Fruit fly (Drosophila melanogaster) whole organism, adult: Measurements from ENCODE around the gene rho-4.
"Not testable (repeated sequence)": the region's sequence is repeated elsewhere in the genome, so short reads cannot be mapped to it uniquely, and the experiment has no call there.

Source experiments
- CG11617 ChIP-seq: fragments of 200-800 bp; sonication (Bioruptor generic); optimal IDR thresholded peaks from 2 replicates; lab custom pipeline; 2017; ENCODE audit warnings: mild to moderate bottlenecking, missing biosample characterization, missing genetic modification reagents, missing genetic modification characterization
- CG12768 ChIP-seq: fragments of 200-800 bp; sonication (Bioruptor generic); optimal IDR thresholded peaks from 2 replicates; lab custom pipeline; 2017; ENCODE audit warnings: missing biosample characterization, missing genetic modification characterization, mild to moderate bottlenecking, moderate library complexity, missing genetic modification reagents
- CG14711 ChIP-seq: fragments of 200-800 bp; sonication (Bioruptor generic); optimal IDR thresholded peaks from 2 replicates; lab custom pipeline; 2018; ENCODE audit warnings: missing biosample characterization, mild to moderate bottlenecking, missing genetic modification characterization, moderate library complexity
- CG1620 ChIP-seq: fragments of 200-800 bp; sonication (Bioruptor generic); optimal IDR thresholded peaks from 2 replicates; lab custom pipeline; 2016; ENCODE audit warnings: missing biosample characterization, missing genetic modification characterization
- CG33017 ChIP-seq: fragments of 200-800 bp; sonication (Bioruptor generic); optimal IDR thresholded peaks from 2 replicates; lab custom pipeline; 2018; ENCODE audit warnings: missing biosample characterization, mild to moderate bottlenecking, missing genetic modification characterization, moderate library complexity
- CG5204 ChIP-seq: fragments of 200-800 bp; sonication (Bioruptor generic); optimal IDR thresholded peaks from 2 replicates; lab custom pipeline; 2016; ENCODE audit warnings: missing biosample characterization, missing genetic modification characterization
- CG7045 ChIP-seq: fragments of 200-800 bp; sonication (Bioruptor generic); optimal IDR thresholded peaks from 2 replicates; lab custom pipeline; 2017; ENCODE audit warnings: missing biosample characterization, mild to moderate bottlenecking, missing genetic modification characterization
- CG7101 ChIP-seq: fragments of 200-800 bp; sonication (Bioruptor generic); optimal IDR thresholded peaks from 2 replicates; lab custom pipeline; 2018; ENCODE audit warnings: missing biosample characterization, mild to moderate bottlenecking, missing genetic modification characterization, moderate library complexity
- Clk ChIP-seq: fragments of 200-800 bp; sonication (Bioruptor generic); optimal IDR thresholded peaks from 2 replicates; lab custom pipeline; 2017; ENCODE audit warnings: missing biosample characterization, missing genetic modification characterization
- Crg-1 ChIP-seq: fragments of 200-800 bp; sonication (Bioruptor generic); optimal IDR thresholded peaks from 2 replicates; lab custom pipeline; 2016; ENCODE audit warnings: missing biosample characterization, missing genetic modification characterization
- Hr96 ChIP-seq: fragments of 200-800 bp; sonication (Bioruptor generic); optimal IDR thresholded peaks from 2 replicates; lab custom pipeline; 2016; ENCODE audit warnings: missing biosample characterization, missing genetic modification characterization
- Mnt ChIP-seq: fragments of 200-800 bp; sonication (Bioruptor generic); optimal IDR thresholded peaks from 2 replicates; lab custom pipeline; 2016; ENCODE audit warnings: missing biosample characterization, mild to moderate bottlenecking, missing genetic modification characterization
- bab1 ChIP-seq: fragments of 200-800 bp; sonication (Bioruptor generic); optimal IDR thresholded peaks from 3 replicates; lab custom pipeline; 2019; ENCODE audit warnings: missing biosample characterization, mild to moderate bottlenecking, missing genetic modification characterization, moderate library complexity
- cic ChIP-seq: fragments of 200-800 bp; sonication (Bioruptor generic); optimal IDR thresholded peaks from 2 replicates; lab custom pipeline; 2017; ENCODE audit warnings: missing biosample characterization, mild to moderate bottlenecking, missing genetic modification characterization, moderate library complexity
- cnc ChIP-seq, 2 experiments: fragments of >200 bp; optimal IDR thresholded peaks; 2 replicates each; lab custom pipeline; 2017
- kay ChIP-seq: fragments of 200-800 bp; sonication (Bioruptor generic); peaks from one replicate; lab custom pipeline; 2016; ENCODE audit warnings: missing biosample characterization, missing genetic modification characterization, borderline replicate concordance
- ovo ChIP-seq: fragments of 200-800 bp; sonication (Bioruptor generic); optimal IDR thresholded peaks from 2 replicates; lab custom pipeline; 2016; ENCODE audit warnings: missing biosample characterization, missing genetic modification characterization
- pad ChIP-seq: fragments of 200-800 bp; sonication (Bioruptor generic); optimal IDR thresholded peaks from 3 replicates; lab custom pipeline; 2017; ENCODE audit warnings: missing biosample characterization, missing genetic modification characterization, mild to moderate bottlenecking, moderate library complexity, missing genetic modification reagents
- tj ChIP-seq: fragments of 200-800 bp; sonication (Bioruptor generic); optimal IDR thresholded peaks from 3 replicates; lab custom pipeline; 2017; ENCODE audit warnings: missing biosample characterization, mild to moderate bottlenecking, missing genetic modification characterization, moderate library complexity
- toe ChIP-seq: fragments of 200-800 bp; sonication (Bioruptor generic); optimal IDR thresholded peaks from 2 replicates; lab custom pipeline; 2016; ENCODE audit warnings: missing biosample characterization, missing genetic modification characterization

rho-4 gene

dm6 chrX:11599589-11599988, at the start of gene rho-4:
Gene rho-4 (plus strand): TSS chrX:11599838.
- TF ChIP-seq tj, Mnt, pad (GFP tag; lab: Kevin White, UChicago): not testable (repeated sequence)

- no peak for TF ChIP-seq CG5204 (GFP tag; lab: Kevin White, UChicago)
- no peak for TF ChIP-seq toe (GFP tag; lab: Kevin White, UChicago)
- TF ChIP-seq cic (GFP tag; lab: Kevin White, UChicago): no peak
- no peak for TF ChIP-seq kay
- TF ChIP-seq CG11617 (GFP tag; lab: Kevin White, UChicago): peak; percentile 46
- peak; percentile 73 for TF ChIP-seq CG7101
- TF ChIP-seq bab1: peak; percentile 87
Measured at dm6 chrX:11550078-11550477, 49.6 kb upstream of the rho-4 start.

dm6 chrX:11555070-11555469, 44.6 kb upstream of the rho-4 start:
- no peak for TF ChIP-seq Clk (GFP tag; lab: Kevin White, UChicago)
- peak; percentile 51 for TF ChIP-seq CG7101
- peak; percentile 56 for TF ChIP-seq bab1
- no peak for TF ChIP-seq CG11617 (GFP tag; lab: Kevin White, UChicago)
- TF ChIP-seq kay: no peak
- no peak for TF ChIP-seq CG14711 (tag; lab: Kevin White, UChicago)
- peak; percentile 11 for TF ChIP-seq CG33017 (tag; lab: Kevin White, UChicago)
- TF ChIP-seq Mnt (GFP tag; lab: Kevin White, UChicago): no peak

- no peak for TF ChIP-seq CG14711 (tag; lab: Kevin White, UChicago)
- TF ChIP-seq cnc (optimal IDR thresholded peaks at IDR 0.05; lab: Kevin White, UChicago): no peak
- no peak for TF ChIP-seq CG7045 (GFP tag; lab: Kevin White, UChicago)
- no peak for TF ChIP-seq Crg-1
- TF ChIP-seq toe (GFP tag; lab: Kevin White, UChicago): no peak
- no peak for TF ChIP-seq ovo (GFP tag; lab: Kevin White, UChicago)
- TF ChIP-seq tj (GFP tag; lab: Kevin White, UChicago): no peak
- TF ChIP-seq CG12768 (GFP tag; lab: Kevin White, UChicago): no peak
- no peak for TF ChIP-seq CG1620 (GFP tag; lab: Kevin White, UChicago)
- no peak for TF ChIP-seq Mnt (GFP tag; lab: Kevin White, UChicago)
- TF ChIP-seq pad (GFP tag; lab: Kevin White, UChicago): no peak
- no peak for TF ChIP-seq Hr96 (GFP tag; lab: Kevin White, UChicago)
- no peak for TF ChIP-seq CG33017 (tag; lab: Kevin White, UChicago)
- no peak for TF ChIP-seq bab1
- no peak for TF ChIP-seq cic (GFP tag; lab: Kevin White, UChicago)
- no peak for TF ChIP-seq Clk (GFP tag; lab: Kevin White, UChicago)
- no peak for TF ChIP-seq kay
- TF ChIP-seq CG11617 (GFP tag; lab: Kevin White, UChicago): no peak
Measured at dm6 chrX:11556774-11557173, 42.9 kb upstream of the rho-4 start.

- TF ChIP-seq cic (GFP tag; lab: Kevin White, UChicago) (peak; percentile 37), Clk (GFP tag; lab: Kevin White, UChicago) (no peak), CG11617 (GFP tag; lab: Kevin White, UChicago) (peak; percentile 18), tj (GFP tag; lab: Kevin White, UChicago) (peak; percentile 42), ovo (GFP tag; lab: Kevin White, UChicago) (no peak), bab1 (peak; percentile 16), Crg-1 (no peak), CG7045 (GFP tag; lab: Kevin White, UChicago) (no peak), pad (GFP tag; lab: Kevin White, UChicago) (no peak), cnc (optimal IDR thresholded peaks at IDR 0.05; lab: Kevin White, UChicago) (no peak), toe (GFP tag; lab: Kevin White, UChicago) (no peak), CG33017 (tag; lab: Kevin White, UChicago) (no peak), CG1620 (GFP tag; lab: Kevin White, UChicago) (no peak), Hr96 (GFP tag; lab: Kevin White, UChicago) (no peak), CG7101 (no peak), CG14711 (tag; lab: Kevin White, UChicago) (no peak), CG12768 (GFP tag; lab: Kevin White, UChicago) (no peak), CG5204 (GFP tag; lab: Kevin White, UChicago) (no peak), kay (no peak), Mnt (GFP tag; lab: Kevin White, UChicago) (peak; percentile 77)
Measured at dm6 chrX:11558389-11558908, 41.2 kb upstream of the rho-4 start, which contains the start of gene CG1572. Gene CG1572 (minus strand): TSS chrX:11558654.

- TF ChIP-seq CG7101 (peak; percentile 96), Clk (GFP tag; lab: Kevin White, UChicago) (peak; percentile 79), CG33017 (tag; lab: Kevin White, UChicago) (peak; percentile 91), pad (GFP tag; lab: Kevin White, UChicago) (peak; percentile 89), ovo (GFP tag; lab: Kevin White, UChicago) (peak; percentile 82), tj (GFP tag; lab: Kevin White, UChicago) (peak; percentile 88), bab1 (peak; percentile 95), CG12768 (GFP tag; lab: Kevin White, UChicago) (peak; percentile 91), Crg-1 (peak; percentile 87), CG1620 (GFP tag; lab: Kevin White, UChicago) (peak; percentile 74), CG11617 (GFP tag; lab: Kevin White, UChicago) (peak; percentile 99), CG14711 (tag; lab: Kevin White, UChicago) (peak; percentile 85), Mnt (GFP tag; lab: Kevin White, UChicago) (peak; percentile 66), cnc (optimal IDR thresholded peaks at IDR 0.05; lab: Kevin White, UChicago) (no peak), CG5204 (GFP tag; lab: Kevin White, UChicago) (no peak), toe (GFP tag; lab: Kevin White, UChicago) (peak; percentile 75), cic (GFP tag; lab: Kevin White, UChicago) (peak; percentile 80), CG7045 (GFP tag; lab: Kevin White, UChicago) (peak; percentile 88), Hr96 (GFP tag; lab: Kevin White, UChicago) (no peak), kay (peak; percentile 95)
Measured at dm6 chrX:11559728-11560724, 39.6 kb upstream of the rho-4 start.
